Worm (Caenorhabditis elegans): Measurements from ENCODE around the gene rpt-6.

ce11 chrIII:12373807-12374266 is 3.6 kb downstream of the rpt-6 start, which contains the start of gene glrx-5:
- TF ChIP-seq ama-1 (optimal IDR thresholded peaks at IDR 0.05) = no peak
- no peak for TF ChIP-seq syd-9 (tag; optimal IDR thresholded peaks at IDR 0.05)
- TF ChIP-seq pros-1 (tag; optimal IDR thresholded peaks at IDR 0.05) = no peak
- TF ChIP-seq T23F11.4 (GFP tag; optimal IDR thresholded peaks at IDR 0.05) = no peak
